Worm (Caenorhabditis elegans) whole organism, early embryonic: Measurements from ENCODE around the gene rin-1.

Source experiments
- B0310.2 ChIP-seq: sonication (generic microtip); optimal IDR thresholded peaks from 2 replicates; lab custom pipeline; 2016; ENCODE audit warnings: mild to moderate bottlenecking, missing genetic modification characterization, missing compliant biosample characterization
- aly-1 ChIP-seq: sonication (generic microtip); optimal IDR thresholded peaks from 2 replicates; lab custom pipeline; 2016; ENCODE audit warnings: missing genetic modification characterization, missing compliant biosample characterization
- ama-1 ChIP-seq: fragments of 150-350 bp; optimal IDR thresholded peaks from 2 replicates; lab custom pipeline; 2014
- ceh-36 ChIP-seq: sonication (generic microtip); optimal IDR thresholded peaks from 2 replicates; lab custom pipeline; 2016; ENCODE audit warnings: missing genetic modification characterization, inconsistent platforms, missing compliant biosample characterization
- ets-7 ChIP-seq: sonication (generic microtip); optimal IDR thresholded peaks from 2 replicates; lab custom pipeline; 2016; ENCODE audit warnings: missing genotype, missing genetic modification characterization, missing compliant biosample characterization
- flt-1 ChIP-seq: fragments of 200-800 bp; sonication (Bioruptor generic); IDR thresholded peaks from 2 replicates; pipeline ENCODE4 v1.3.6; 2022; ENCODE audit warnings: missing genetic modification characterization, missing compliant biosample characterization
- hmbx-1 ChIP-seq: sonication (generic microtip); optimal IDR thresholded peaks from 2 replicates; lab custom pipeline; 2016; ENCODE audit warnings: mild to moderate bottlenecking, missing genetic modification characterization, missing compliant biosample characterization
- scrt-1 ChIP-seq: fragments of 200-800 bp; sonication (Bioruptor generic); IDR thresholded peaks from 2 replicates; pipeline ENCODE4 v1.3.6; 2022; ENCODE audit warnings: missing genetic modification characterization, missing compliant biosample characterization
- sea-1 ChIP-seq: fragments of 200-800 bp; sonication (Bioruptor generic); conservative IDR thresholded peaks from 2 replicates; pipeline ENCODE4 v1.3.6; 2022; ENCODE audit warnings: missing genetic modification characterization, missing compliant biosample characterization

DNA sequence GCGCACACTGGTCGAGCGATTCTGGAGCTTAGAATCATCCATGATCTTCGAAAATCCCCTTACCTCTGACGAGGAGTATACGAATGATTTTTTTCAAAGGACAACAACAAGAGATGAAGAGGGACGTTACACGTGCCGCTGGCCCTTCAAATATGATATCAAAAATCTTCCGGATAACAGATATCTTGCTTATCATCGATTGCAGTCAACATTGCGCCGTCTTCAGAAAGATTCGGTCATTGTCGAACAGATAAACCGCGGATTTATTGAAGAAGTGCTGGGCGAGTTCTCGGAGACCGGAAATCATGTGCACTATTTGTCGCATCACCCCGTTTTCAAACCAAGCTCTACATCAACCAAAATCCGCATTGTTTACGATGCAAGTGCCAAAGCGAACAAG, 52.8 kb downstream of the rin-1 start:
- TF ChIP-seq aly-1 (tag; lab: Kevin White, UChicago) (no peak), ceh-36 (tag; lab: Kevin White, UChicago) (no peak), ama-1 (lab: Kevin White, UChicago) (no peak), scrt-1 (GFP tag; lab: Robert Waterston, UW) (no peak), ets-7 (tag; lab: Kevin White, UChicago) (no peak), hmbx-1 (no peak), flt-1 (GFP tag; lab: Robert Waterston, UW) (no peak), sea-1 (GFP tag; lab: Robert Waterston, UW) (no peak), B0310.2 (tag; lab: Kevin White, UChicago) (no peak)
